Worm (Caenorhabditis elegans) whole organism, L3 larva: ENCODE results near the gene cfim-2.

Experiments
- ama-1 ChIP-seq: fragments of 150-350 bp; optimal IDR thresholded peaks from 2 replicates; lab custom pipeline; 2018
- ceh-16 ChIP-seq: sonication (generic microtip); optimal IDR thresholded peaks from 2 replicates; lab custom pipeline; 2017; ENCODE audit warnings: missing biosample characterization, missing genetic modification characterization
- ceh-28 ChIP-seq: fragments of 150-350 bp; optimal IDR thresholded peaks from 2 replicates; lab custom pipeline; 2014; ENCODE audit warnings: missing biosample characterization, missing genetic modification reagents, missing genetic modification characterization
- ceh-82 ChIP-seq: fragments of 150-350 bp; optimal IDR thresholded peaks from 2 replicates; lab custom pipeline; 2014; ENCODE audit warnings: missing biosample characterization, missing genetic modification characterization
- ceh-9 ChIP-seq: sonication (generic microtip); optimal IDR thresholded peaks from 2 replicates; lab custom pipeline; 2018; ENCODE audit warnings: missing biosample characterization, missing genetic modification characterization
- daf-12 ChIP-seq: fragments of 150-350 bp; optimal IDR thresholded peaks from 2 replicates; lab custom pipeline; 2014; ENCODE audit warnings: missing biosample characterization, missing genetic modification reagents, missing genetic modification characterization
- egl-27 ChIP-seq: sonication (generic microtip); optimal IDR thresholded peaks from 4 replicates; lab custom pipeline; 2017; ENCODE audit warnings: missing biosample characterization, missing genetic modification reagents, missing genetic modification characterization
- egl-5 ChIP-seq: fragments of 150-350 bp; optimal IDR thresholded peaks from 2 replicates; lab custom pipeline; 2017; ENCODE audit warnings: missing biosample characterization, missing genetic modification reagents, missing genetic modification characterization, inconsistent platforms
- elt-2 ChIP-seq: sonication (generic microtip); optimal IDR thresholded peaks from 2 replicates; lab custom pipeline; 2016; ENCODE audit warnings: missing genetic modification reagents, mild to moderate bottlenecking, missing genetic modification characterization, missing compliant biosample characterization
- elt-3 ChIP-seq, 3 experiments: fragments of 150-350 bp in 1 of 3; sonication (generic microtip) in 2 of 3; optimal IDR thresholded peaks; 2 replicates in 2 of 3; 4 replicates in 1 of 3; lab custom pipeline; 2014 to 2017; ENCODE audit warnings: missing biosample characterization in 3 of 3, missing genetic modification characterization in 3 of 3
- eor-1 ChIP-seq, 2 experiments: fragments of 150-350 bp; optimal IDR thresholded peaks; 2 replicates each; lab custom pipeline; 2014 to 2018; ENCODE audit warnings: missing biosample characterization in 2 of 2, missing genetic modification characterization in 2 of 2
- fkh-10 ChIP-seq: sonication (generic microtip); optimal IDR thresholded peaks from 2 replicates; lab custom pipeline; 2017; ENCODE audit warnings: missing biosample characterization, missing genetic modification reagents, missing genetic modification characterization
- fkh-2 ChIP-seq: fragments of 150-350 bp; optimal IDR thresholded peaks from 2 replicates; lab custom pipeline; 2014; ENCODE audit warnings: missing biosample characterization, missing genetic modification reagents, missing genetic modification characterization
- fos-1 ChIP-seq: fragments of 150-350 bp; optimal IDR thresholded peaks from 2 replicates; lab custom pipeline; 2014; ENCODE audit warnings: missing biosample characterization, missing genetic modification characterization
- hmg-11 ChIP-seq: sonication (generic microtip); optimal IDR thresholded peaks from 2 replicates; lab custom pipeline; 2016; ENCODE audit warnings: missing genetic modification characterization, missing compliant biosample characterization
- jun-1 ChIP-seq: fragments of 150-350 bp; optimal IDR thresholded peaks from 2 replicates; lab custom pipeline; 2014; ENCODE audit warnings: missing biosample characterization, missing genetic modification reagents, missing genetic modification characterization
- lin-15B ChIP-seq: fragments of 150-350 bp; optimal IDR thresholded peaks from 2 replicates; lab custom pipeline; 2014; ENCODE audit warnings: missing biosample characterization, missing genetic modification characterization
- lin-39 ChIP-seq: fragments of 150-350 bp; optimal IDR thresholded peaks from 2 replicates; lab custom pipeline; 2018; ENCODE audit warnings: missing biosample characterization, missing genetic modification reagents, missing genetic modification characterization
- mdl-1 ChIP-seq: fragments of 150-350 bp; optimal IDR thresholded peaks from 2 replicates; lab custom pipeline; 2014; ENCODE audit warnings: missing biosample characterization, missing genetic modification characterization
- nfya-1 ChIP-seq: sonication (generic microtip); optimal IDR thresholded peaks from 2 replicates; lab custom pipeline; 2017; ENCODE audit warnings: missing genetic modification characterization, mild to moderate bottlenecking, missing compliant biosample characterization, antibody characterized with exemption, moderate library complexity; ENCODE audit not compliant: insufficient read depth
- nhr-11 ChIP-seq: fragments of 150-350 bp; optimal IDR thresholded peaks from 2 replicates; lab custom pipeline; 2014; ENCODE audit warnings: missing biosample characterization, missing genetic modification characterization
- nhr-12 ChIP-seq: fragments of 150-350 bp; optimal IDR thresholded peaks from 2 replicates; lab custom pipeline; 2014; ENCODE audit warnings: missing biosample characterization, missing genetic modification characterization
- nhr-23 ChIP-seq: fragments of 150-350 bp; optimal IDR thresholded peaks from 2 replicates; lab custom pipeline; 2014; ENCODE audit warnings: missing biosample characterization, missing genetic modification reagents, missing genetic modification characterization
- nhr-25 ChIP-seq: sonication (generic microtip); optimal IDR thresholded peaks from 2 replicates; lab custom pipeline; 2017; ENCODE audit warnings: missing biosample characterization, missing genetic modification characterization
- nhr-43 ChIP-seq: sonication (generic microtip); optimal IDR thresholded peaks from 2 replicates; lab custom pipeline; 2016; ENCODE audit warnings: mild to moderate bottlenecking, missing genetic modification characterization, missing compliant biosample characterization; ENCODE audit not compliant: poor library complexity, severe bottlenecking
- nhr-77 ChIP-seq: fragments of 150-350 bp; optimal IDR thresholded peaks from 2 replicates; lab custom pipeline; 2014; ENCODE audit warnings: missing biosample characterization, missing genetic modification characterization
- pha-4 ChIP-seq: fragments of 150-350 bp; optimal IDR thresholded peaks from 2 replicates; lab custom pipeline; 2014; ENCODE audit warnings: missing biosample characterization, missing genetic modification reagents, missing genetic modification characterization
- skn-1 ChIP-seq: fragments of 150-350 bp; optimal IDR thresholded peaks from 2 replicates; lab custom pipeline; 2014; ENCODE audit warnings: missing biosample characterization, missing genetic modification characterization
- snpc-4 ChIP-seq: fragments of 150-350 bp; optimal IDR thresholded peaks from 2 replicates; lab custom pipeline; 2014; ENCODE audit warnings: missing biosample characterization, missing genetic modification characterization
- tbx-2 ChIP-seq: sonication (generic microtip); optimal IDR thresholded peaks from 2 replicates; lab custom pipeline; 2016; ENCODE audit warnings: mild to moderate bottlenecking, missing genetic modification characterization, missing compliant biosample characterization
- unc-62 ChIP-seq: fragments of 150-350 bp; sonication (generic microtip); optimal IDR thresholded peaks from 4 replicates; lab custom pipeline; 2014; ENCODE audit warnings: missing biosample characterization, missing genetic modification reagents, missing genetic modification characterization
- zag-1 ChIP-seq: fragments of 150-350 bp; optimal IDR thresholded peaks from 2 replicates; lab custom pipeline; 2014; ENCODE audit warnings: missing biosample characterization, missing genetic modification characterization
- ztf-11 ChIP-seq: fragments of 150-350 bp; optimal IDR thresholded peaks from 2 replicates; lab custom pipeline; 2014; ENCODE audit warnings: missing biosample characterization, missing genetic modification characterization
- ztf-4 ChIP-seq: fragments of 150-350 bp; optimal IDR thresholded peaks from 2 replicates; lab custom pipeline; 2014; ENCODE audit warnings: missing biosample characterization, missing genetic modification characterization

The cfim-2 gene

DNA sequence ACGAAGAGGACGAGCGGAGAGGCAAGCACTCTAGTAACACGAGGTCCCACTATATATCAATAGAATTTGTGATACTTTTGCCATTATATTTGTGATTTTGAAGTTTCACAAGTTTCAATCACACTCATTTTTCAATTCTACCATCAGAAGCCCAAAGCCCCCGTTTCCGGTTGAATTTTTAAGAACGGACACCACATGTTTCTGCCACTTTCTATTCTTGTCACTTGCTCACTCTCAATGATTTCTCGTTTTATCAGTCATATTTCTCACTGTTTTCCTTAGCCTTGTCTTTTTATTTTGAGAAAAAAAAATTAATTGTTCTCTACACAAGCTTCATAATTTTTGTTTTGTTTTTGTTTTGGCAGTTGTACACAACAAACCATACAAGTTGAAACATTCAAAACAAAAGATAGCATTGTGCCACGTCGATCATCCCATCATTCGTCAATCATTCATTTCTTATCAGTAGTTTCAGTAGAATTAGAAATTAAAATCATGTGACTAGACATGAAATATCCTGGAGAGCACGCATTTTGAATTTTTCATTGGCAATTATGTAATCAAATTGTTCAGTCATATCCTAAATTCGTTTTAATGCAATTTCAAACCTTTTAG lies 25.9 kb downstream of the cfim-2 start:
- TF ChIP-seq pha-4: peak; percentile 22
- TF ChIP-seq fos-1 (tag; lab: Kevin White, UChicago): no peak
- peak; percentile 45 for TF ChIP-seq elt-2 (tag; lab: Kevin White, UChicago)
- no peak for TF ChIP-seq lin-39

DNA sequence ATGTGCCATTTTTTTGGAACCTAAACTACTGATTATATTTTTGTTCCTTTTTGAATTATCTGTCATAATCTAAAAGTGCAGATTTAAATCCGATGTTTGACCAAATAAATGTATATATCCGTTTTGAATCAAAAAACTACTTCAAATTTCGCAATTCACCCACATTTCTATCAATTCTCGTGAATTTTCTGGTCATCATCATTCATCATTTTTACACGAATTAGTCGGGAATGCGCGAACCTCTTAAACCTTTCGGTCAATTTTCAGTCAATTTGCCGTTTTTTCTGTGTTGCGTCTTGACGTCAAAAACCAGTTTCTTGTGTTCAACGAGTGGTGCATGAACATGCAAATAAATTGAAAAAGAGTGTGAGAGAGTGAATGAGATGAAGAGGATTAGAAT lies 28.0 kb downstream of the cfim-2 start:
- TF ChIP-seq nhr-25 (peak; percentile 19), ama-1 (lab: Kevin White, UChicago) (no peak), mdl-1 (peak; percentile 16), nhr-43 (no peak)

DNA sequence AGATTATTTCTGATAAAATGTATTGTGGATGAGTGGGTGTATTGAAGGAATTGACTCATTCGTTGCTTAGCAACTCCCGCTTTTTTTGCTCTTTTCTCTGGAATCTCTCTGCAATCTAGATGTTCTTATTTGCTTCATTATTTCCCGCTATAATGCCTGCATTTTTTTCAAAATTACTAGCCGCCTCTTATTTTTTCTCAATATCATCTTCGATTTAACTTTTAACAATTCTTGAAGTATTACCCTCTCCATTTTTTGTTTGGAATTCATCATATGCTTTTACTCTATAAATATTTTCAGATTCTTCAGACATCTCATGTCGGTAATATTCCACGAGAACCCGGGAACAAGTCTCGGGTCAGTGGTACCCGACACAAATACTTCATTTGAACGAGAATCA lies 30.1 kb downstream of the cfim-2 start, which contains the start of gene tpra-1:
Gene tpra-1 (plus strand): TSS at position 301 of the 400 bp plus-strand sequence.
- TF ChIP-seq nhr-11 (tag; lab: Kevin White, UChicago) (no peak), daf-12 (tag; lab: Kevin White, UChicago) (no peak), ceh-9 (tag; lab: Kevin White, UChicago) (no peak), elt-2 (tag; lab: Kevin White, UChicago) (no peak), eor-1 (tag; optimal IDR thresholded peaks at IDR 0.05; lab: Kevin White, UChicago) (no peak), ceh-82 (tag; lab: Kevin White, UChicago) (no peak), snpc-4 (tag; lab: Kevin White, UChicago) (no peak), nfya-1 (tag; lab: Kevin White, UChicago) (no peak), fos-1 (tag; lab: Kevin White, UChicago) (no peak), nhr-12 (tag; lab: Kevin White, UChicago) (no peak)
- TF ChIP-seq, all 47 proteins: peak for 0

- TF ChIP-seq lin-39 (no peak), nhr-25 (no peak), fkh-10 (GFP tag; lab: Kevin White, UChicago) (no peak), ama-1 (lab: Kevin White, UChicago) (no peak), elt-3 (tag; optimal IDR thresholded peaks at IDR 0.05; lab: Kevin White, UChicago) (no peak), nhr-23 (tag; lab: Kevin White, UChicago) (no peak), skn-1 (no peak), ztf-4 (tag; lab: Kevin White, UChicago) (no peak), egl-5 (tag; lab: Kevin White, UChicago) (no peak), nhr-77 (tag; lab: Kevin White, UChicago) (no peak), ceh-9 (tag; lab: Kevin White, UChicago) (no peak), fkh-2 (tag; lab: Kevin White, UChicago) (no peak), snpc-4 (tag; lab: Kevin White, UChicago) (no peak), ceh-82 (tag; lab: Kevin White, UChicago) (no peak), elt-2 (tag; lab: Kevin White, UChicago) (no peak), tbx-2 (tag; lab: Kevin White, UChicago) (no peak), zag-1 (tag; lab: Kevin White, UChicago) (no peak), lin-15B (no peak)
- TF ChIP-seq, all 47 proteins: peak for 0
Observed at ce11 chrIV:8965883-8966282, 39.8 kb downstream of the cfim-2 start, which contains the start of gene C53B4.2. TSS of gene C53B4.2 (plus strand) at chrIV:8966183.

DNA sequence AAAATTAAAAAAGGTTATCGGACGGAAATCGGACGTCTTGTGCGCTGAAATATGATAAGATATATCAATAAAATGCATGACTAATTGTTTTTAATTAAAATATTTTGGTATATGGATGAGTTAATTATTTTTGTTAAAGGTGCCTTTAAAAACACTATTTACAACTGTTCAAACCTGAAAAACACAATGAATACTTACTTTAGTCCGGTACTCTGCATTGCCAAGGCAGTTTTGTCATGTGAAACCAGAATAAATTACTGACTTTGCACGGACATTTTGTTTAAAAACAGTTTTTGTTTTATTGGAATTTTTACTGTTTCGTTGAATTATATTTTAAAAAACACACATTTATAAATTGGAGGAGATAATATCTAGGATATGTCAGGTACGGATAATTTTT lies 41.9 kb downstream of the cfim-2 start, which contains the start of gene suex-2:
Gene suex-2 (plus strand): TSS at position 301 of the 400 bp plus-strand sequence.
- TF ChIP-seq egl-5 (tag; lab: Kevin White, UChicago) (no peak), ceh-28 (no peak), zag-1 (tag; lab: Kevin White, UChicago) (no peak), ceh-16 (tag; lab: Kevin White, UChicago) (no peak), eor-1 (tag; optimal IDR thresholded peaks at IDR 0.05; lab: Kevin White, UChicago) (no peak), ama-1 (lab: Kevin White, UChicago) (no peak), ceh-82 (tag; lab: Kevin White, UChicago) (no peak), ztf-4 (tag; lab: Kevin White, UChicago) (no peak), jun-1 (tag; lab: Kevin White, UChicago) (no peak), ztf-11 (tag; lab: Kevin White, UChicago) (no peak), hmg-11 (tag; lab: Kevin White, UChicago) (no peak), egl-27 (tag; lab: Kevin White, UChicago) (no peak), unc-62 (GFP tag; lab: Kevin White, UChicago) (no peak), lin-39 (no peak)
- TF ChIP-seq, all 47 proteins: peak for 0
